Worm (Caenorhabditis elegans) whole organism, dauer: Measurements from ENCODE around the gene srt-32.

ENCODE experiments used
- unc-62 ChIP-seq: sonication (generic microtip); optimal IDR thresholded peaks from 2 replicates; lab custom pipeline; 2017; ENCODE audit warnings: missing biosample characterization, missing genetic modification reagents, missing genetic modification characterization

srt-32 gene

DNA sequence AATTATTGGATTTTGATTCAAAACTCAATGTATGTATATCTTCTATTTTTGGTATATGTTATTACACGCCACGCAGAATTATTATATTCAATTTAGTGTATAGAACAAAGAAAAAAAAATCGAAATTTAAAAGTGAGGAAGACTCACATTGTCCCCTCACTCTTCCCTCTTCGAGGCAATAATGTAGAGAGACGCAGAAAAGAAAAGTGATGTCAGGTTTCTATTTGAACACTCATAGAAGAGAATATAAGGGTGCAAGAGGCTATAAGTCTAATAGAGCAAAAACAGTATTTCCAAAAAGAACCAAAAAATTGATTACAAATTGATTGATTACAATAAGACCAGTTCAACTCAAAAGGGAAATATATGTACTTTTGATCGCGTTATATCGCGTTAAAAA is 10.9 kb upstream of the srt-32 start:
- TF ChIP-seq unc-62 = no peak

ce11 chrV:14556187-14556586 is 3.2 kb upstream of the srt-32 start, which contains the start of gene srg-47:
Gene srg-47, minus strand, starts transcription at chrV:14556287.
- TF ChIP-seq unc-62 = no peak

DNA sequence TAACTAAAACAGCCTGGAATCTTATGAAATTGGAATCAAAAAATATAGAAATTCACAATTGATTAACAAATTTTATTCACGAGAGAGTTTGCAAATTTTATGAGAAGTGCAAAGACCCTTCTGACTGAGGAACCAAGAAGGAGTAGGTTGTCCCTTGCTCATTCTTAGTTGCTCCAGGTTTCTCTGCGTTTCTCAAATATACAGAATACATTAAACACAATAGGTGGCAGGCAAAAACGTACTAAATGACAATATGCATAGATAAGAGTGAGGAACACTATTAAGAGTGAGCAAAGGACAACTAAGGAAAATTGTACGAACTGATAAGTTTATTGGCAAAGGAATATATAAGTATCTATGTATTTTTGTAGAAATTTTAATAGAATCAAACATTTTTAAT is 655 bp upstream of the srt-32 start, which contains the start of gene C53A5.9:
Gene C53A5.9 (minus strand): TSS at position 101 of the 400 bp plus-strand sequence.
- no peak for TF ChIP-seq unc-62

- TF ChIP-seq unc-62 = no peak
Observed at ce11 chrV:14562589-14562988, 3.2 kb downstream of the srt-32 start, which contains the start of gene C53A5.11. Gene C53A5.11, plus strand, starts transcription at chrV:14562889.

DNA sequence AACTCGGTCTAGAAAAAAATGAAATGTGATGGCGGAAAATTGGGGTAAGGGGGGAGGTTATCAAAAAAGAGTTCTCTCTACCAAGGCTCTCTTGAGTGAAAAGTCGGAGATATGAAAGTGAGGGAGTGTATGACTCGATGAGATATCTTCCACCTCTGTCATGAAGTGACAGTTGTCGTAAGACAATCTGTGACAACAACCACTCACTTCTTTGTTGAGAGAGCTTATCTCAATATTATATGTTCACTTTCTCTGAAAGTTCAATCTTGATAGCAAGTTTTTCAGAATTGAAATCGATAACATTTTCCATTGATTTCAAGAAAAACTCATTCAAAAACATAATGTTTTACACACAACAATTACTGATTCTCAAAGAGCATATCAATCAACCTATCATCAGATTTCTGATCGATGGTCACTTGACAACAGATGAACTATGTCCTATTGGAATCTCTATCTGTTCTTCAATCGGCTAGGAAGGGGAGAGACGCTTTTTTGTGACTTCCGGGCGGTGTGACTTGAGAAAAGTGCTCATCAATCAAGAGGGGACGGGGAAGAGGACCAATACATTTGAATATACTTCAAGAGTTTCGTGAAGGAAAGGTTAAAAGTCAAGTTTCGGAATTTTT is 17.4 kb downstream of the srt-32 start:
- TF ChIP-seq unc-62 = no peak

ce11 chrV:14579619-14580018 is 20.2 kb downstream of the srt-32 start, which contains the start of gene gar-3:
Gene gar-3, minus strand, starts transcription at chrV:14579719.
- TF ChIP-seq unc-62 = no peak

DNA sequence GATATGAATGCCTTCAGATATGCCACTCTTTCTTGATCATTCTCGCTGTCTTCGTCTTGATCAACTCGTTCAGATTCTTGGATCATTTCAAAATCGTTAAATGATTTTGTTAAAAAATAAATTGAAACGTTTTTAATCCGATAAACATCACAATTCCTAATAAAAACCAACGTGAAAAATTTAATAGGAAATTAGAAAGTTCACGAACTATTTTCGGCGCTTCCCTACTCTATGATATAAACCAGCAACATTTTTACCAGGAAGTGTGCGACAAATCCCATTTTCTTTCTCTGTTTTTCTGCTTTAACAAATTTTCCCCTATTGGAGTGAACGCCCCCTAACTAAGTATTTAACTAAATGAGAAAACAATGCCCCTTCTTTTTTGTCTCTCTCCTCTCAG is 25.9 kb downstream of the srt-32 start, which contains the start of gene Y40H4A.2:
Gene Y40H4A.2 (minus strand): TSS at position 101 of the 400 bp plus-strand sequence.
- no peak for TF ChIP-seq unc-62

- TF ChIP-seq unc-62 = no peak
Observed at ce11 chrV:14594103-14594502, 34.7 kb downstream of the srt-32 start.

DNA sequence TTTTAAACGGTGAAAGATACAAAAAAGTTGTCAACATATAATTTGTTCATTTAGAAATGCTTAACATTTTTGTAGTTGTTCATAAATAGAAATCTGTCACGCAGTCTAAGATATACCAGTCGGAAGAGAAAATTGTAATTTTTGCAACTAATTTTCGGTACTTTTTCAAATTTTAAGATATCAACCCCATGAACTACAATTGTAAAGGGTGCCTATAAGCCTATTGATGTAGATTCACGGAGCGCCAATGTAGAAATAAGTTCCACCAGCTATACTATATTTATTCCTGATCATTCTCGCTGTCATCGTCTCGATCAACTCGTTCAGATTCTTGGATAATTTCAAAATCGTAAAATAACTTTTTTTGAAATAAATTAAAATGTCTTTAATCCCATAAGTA is 35.5 kb downstream of the srt-32 start:
- TF ChIP-seq unc-62 = no peak

ce11 chrV:14595984-14596383 is 36.6 kb downstream of the srt-32 start:
- no peak for TF ChIP-seq unc-62

DNA sequence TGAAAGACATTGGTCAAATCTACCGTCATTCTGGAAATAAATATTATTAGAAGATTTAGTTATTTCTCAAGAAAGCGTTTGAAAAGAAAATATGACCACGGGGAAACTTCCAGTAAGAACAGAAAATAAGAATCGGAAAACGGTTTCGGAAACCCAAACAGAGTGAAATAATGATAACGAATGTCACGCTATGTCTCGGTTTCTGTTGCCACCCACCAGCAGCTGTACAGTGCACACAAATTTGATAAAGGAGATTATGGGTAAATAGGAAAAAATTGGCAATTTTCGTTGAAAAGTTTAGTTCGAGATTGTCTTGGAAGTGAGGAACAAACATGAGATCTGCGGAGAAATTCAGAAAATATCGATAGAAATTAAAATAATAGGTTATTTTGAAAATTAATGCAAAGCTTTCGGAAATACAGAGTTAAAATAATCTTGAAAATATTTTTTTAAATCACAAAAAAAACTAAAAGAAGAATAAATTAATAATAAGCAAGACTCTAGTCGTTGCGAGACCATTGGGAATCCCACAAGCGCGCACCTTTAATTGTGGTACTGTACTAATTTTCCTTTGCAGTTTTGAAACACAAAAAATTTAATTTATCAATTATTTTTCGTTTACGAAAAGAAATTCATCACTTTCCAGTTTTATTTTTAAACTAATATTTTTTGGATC is 37.7 kb downstream of the srt-32 start, which contains the start of gene pes-9:
Gene pes-9 (minus strand): TSS at position 30 of the 676 bp plus-strand sequence.
- no peak for TF ChIP-seq unc-62

DNA sequence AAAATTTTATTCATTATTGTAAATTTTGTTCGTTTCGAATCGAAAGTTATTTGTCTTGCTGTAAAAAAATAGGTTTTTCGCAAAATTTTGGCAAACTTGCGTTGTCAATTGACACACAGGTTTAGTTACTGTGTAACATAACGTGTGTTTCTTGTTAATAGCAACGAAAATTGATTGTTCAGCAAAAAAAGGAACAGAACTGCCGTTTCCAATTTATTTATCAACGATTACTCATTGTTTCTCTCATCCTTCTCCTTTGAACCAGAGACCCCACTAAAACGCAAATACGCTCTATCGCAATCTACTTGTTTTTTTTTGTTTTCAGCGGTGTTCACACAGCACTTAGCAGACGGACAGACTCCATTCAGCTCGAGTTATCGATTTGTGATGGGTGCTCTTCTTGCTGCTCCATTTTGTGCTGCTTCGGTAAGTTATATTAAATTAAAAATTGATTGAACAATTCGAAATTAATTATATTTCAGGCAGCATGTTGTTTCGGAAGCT is 38.3 kb downstream of the srt-32 start, which contains the start of gene R11H6.2:
Gene R11H6.2 (plus strand): TSS at position 326 of the 504 bp plus-strand sequence.
- no peak for TF ChIP-seq unc-62

DNA sequence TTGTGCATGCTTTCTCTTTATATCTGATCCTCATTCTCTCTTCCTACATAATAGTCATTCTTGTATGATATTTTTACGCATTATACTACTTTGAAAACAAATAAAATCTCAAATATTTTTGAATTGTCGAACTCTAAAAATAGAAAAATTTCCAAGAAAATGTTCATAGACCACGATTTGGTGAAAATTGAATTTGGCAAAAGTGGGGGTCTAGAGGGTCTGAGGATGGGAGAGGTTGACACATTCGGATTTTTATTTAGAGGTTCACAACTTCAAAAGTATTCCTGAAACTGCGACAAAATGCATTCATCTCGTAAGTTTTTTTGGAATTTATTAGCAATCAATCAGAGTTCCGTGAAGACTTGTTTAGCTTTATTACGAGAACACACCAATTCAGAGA is 40.6 kb downstream of the srt-32 start, which contains the start of gene glb-22:
Gene glb-22 (plus strand): TSS at position 301 of the 400 bp plus-strand sequence.
- no peak for TF ChIP-seq unc-62

DNA sequence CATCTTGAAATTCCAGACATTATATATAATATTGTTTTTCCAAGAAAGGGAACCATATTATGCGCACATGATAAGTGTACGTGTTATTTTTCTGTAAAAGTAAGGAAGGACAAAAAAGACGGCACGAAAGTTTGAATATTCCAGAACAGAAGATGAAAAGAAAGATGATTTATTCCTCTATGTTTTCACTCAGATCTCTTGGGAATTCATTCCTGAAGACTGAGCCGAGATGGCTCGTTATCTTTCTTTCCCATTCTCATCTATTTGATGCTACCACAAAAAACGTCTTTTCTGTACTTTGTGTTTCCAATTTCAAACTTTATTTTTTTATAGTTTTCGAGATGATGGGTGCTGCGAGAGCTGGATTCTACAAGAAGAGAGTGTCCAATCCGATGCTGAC is 44.3 kb downstream of the srt-32 start:
- no peak for TF ChIP-seq unc-62

- no peak for TF ChIP-seq unc-62
Observed at ce11 chrV:14609643-14610042, 50.2 kb downstream of the srt-32 start, which contains the start of gene R11H6.4. Gene R11H6.4, plus strand, starts transcription at chrV:14609943.

DNA sequence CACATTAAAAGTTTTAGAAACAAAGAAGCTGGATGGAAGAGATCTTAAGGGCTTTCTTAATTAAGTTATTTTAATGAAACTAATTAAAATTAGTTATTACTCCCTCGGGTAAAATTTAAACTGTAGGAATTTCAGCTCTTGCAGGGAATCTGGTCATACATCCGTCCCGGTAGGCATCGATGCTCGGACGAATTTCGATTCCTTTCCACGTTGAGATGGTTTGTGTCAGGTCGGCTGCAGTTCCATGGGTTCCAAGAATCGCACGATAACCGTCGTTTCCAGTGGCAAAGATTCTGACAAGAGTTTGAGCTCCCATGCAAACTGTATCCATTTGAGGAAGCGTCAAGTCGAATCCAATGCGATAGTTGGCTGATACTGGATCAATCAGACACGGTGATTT is 51.4 kb downstream of the srt-32 start:
- no peak for TF ChIP-seq unc-62
